Worm (Caenorhabditis elegans) whole organism, L1 larva: ENCODE results near the gene T23F11.11.

ENCODE experiments used
- nhr-77 ChIP-seq: fragments of 150-350 bp; optimal IDR thresholded peaks from 2 replicates; lab custom pipeline; 2014; ENCODE audit warnings: missing biosample characterization, missing genetic modification characterization
- xbp-1 ChIP-seq: sonication (generic microtip); optimal IDR thresholded peaks from 2 replicates; lab custom pipeline; 2016; ENCODE audit warnings: missing genetic modification characterization, missing compliant biosample characterization

DNA sequence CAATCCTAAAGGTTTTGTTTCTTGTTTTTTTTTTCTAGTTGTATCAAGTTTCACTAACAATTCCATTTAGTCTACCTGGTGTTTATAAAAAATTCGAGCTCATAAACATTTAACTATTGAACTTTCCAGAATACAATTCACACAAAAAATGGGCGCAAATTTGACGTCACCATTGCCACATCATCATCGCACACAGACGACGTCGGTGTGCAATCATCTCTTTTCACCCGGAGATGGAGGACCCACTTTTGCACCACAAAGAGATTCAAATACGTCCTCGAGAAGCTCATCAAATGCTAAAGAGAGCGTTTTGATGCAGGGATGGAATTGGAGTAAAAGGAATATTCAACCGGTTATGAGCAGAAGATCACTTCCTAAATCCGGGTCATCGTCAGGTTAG, 12.0 kb downstream of the T23F11.11 start:
- TF ChIP-seq nhr-77 (tag; lab: Kevin White, UChicago): no peak
- no peak for TF ChIP-seq xbp-1 (tag; lab: Kevin White, UChicago)
